Worm (Caenorhabditis elegans): ENCODE results near the gene Y19D10B.8.

- TF ChIP-seq ceh-100 (GFP tag; IDR thresholded peaks at IDR 0.05) (no peak), attf-3 (GFP tag; conservative IDR thresholded peaks at IDR 0.05) (no peak), unc-130 (GFP tag; optimal IDR thresholded peaks at IDR 0.05) (no peak), pbrm-1 (GFP tag; IDR thresholded peaks at IDR 0.05) (no peak), egl-18 (GFP tag; IDR thresholded peaks at IDR 0.05) (no peak), sptf-2 (GFP tag; optimal IDR thresholded peaks at IDR 0.05) (no peak), ama-1 (optimal IDR thresholded peaks at IDR 0.05) (no peak), ama-1 (GFP tag; optimal IDR thresholded peaks at IDR 0.05) (no peak), hmg-20 (GFP tag; IDR thresholded peaks at IDR 0.05) (no peak), egl-44 (GFP tag; IDR thresholded peaks at IDR 0.05) (no peak), him-1 (tag; optimal IDR thresholded peaks at IDR 0.05) (no peak)
Measured at ce11 chrV:2260660-2261059, 40.1 kb downstream of the Y19D10B.8 start, which contains the start of gene F41B5.12.
